Fruit fly (Drosophila melanogaster): Measurements from ENCODE around the gene Naa30A.

- TF ChIP-seq Fer3 (tag; optimal IDR thresholded peaks at IDR 0.05) (no peak), seq (GFP tag; IDR thresholded peaks at IDR 0.05) (no peak), ranshi (GFP tag; IDR thresholded peaks at IDR 0.05) (no peak), Vsx1 (GFP tag; optimal IDR thresholded peaks at IDR 0.05) (no peak), B-H2 (GFP tag; optimal IDR thresholded peaks at IDR 0.05) (no peak), mam (GFP tag; optimal IDR thresholded peaks at IDR 0.05) (no peak)
Measured at dm6 chrX:1368949-1369348, 27.0 kb downstream of the Naa30A start, which contains the start of gene CG14770.

Measured in whole organism, embryonic.